Fruit fly (Drosophila melanogaster): ENCODE data around the gene CG13392.

dm6 chr2L:8398721-8399120 is 16.1 kb upstream of the CG13392 start, which contains the start of gene CG13386:
- TF ChIP-seq CG8478 (optimal IDR thresholded peaks at IDR 0.05) (no peak), CTCF (optimal IDR thresholded peaks at IDR 0.05) (no peak)

Measured in S2 (cell line).